Worm (Caenorhabditis elegans) whole organism, midembryonic: ENCODE measurements around the gene Y48E1B.3.

ENCODE experiments used
- flt-1 ChIP-seq: fragments of 200-800 bp; sonication (Bioruptor generic); IDR thresholded peaks from 2 replicates; pipeline ENCODE4 v1.3.6; 2022; ENCODE audit warnings: missing genetic modification characterization, missing compliant biosample characterization
- med-1 ChIP-seq: sonication (generic microtip); optimal IDR thresholded peaks from 2 replicates; lab custom pipeline; 2017; ENCODE audit warnings: missing genetic modification characterization, mild to moderate bottlenecking, missing compliant biosample characterization, antibody characterized with exemption, missing genetic modification reagents; ENCODE audit not compliant: insufficient read depth
- tab-1 ChIP-seq: fragments of 200-800 bp; sonication (Bioruptor generic); IDR thresholded peaks from 2 replicates; pipeline ENCODE4 v1.3.6; 2022; ENCODE audit warnings: missing genetic modification characterization, missing compliant biosample characterization

DNA sequence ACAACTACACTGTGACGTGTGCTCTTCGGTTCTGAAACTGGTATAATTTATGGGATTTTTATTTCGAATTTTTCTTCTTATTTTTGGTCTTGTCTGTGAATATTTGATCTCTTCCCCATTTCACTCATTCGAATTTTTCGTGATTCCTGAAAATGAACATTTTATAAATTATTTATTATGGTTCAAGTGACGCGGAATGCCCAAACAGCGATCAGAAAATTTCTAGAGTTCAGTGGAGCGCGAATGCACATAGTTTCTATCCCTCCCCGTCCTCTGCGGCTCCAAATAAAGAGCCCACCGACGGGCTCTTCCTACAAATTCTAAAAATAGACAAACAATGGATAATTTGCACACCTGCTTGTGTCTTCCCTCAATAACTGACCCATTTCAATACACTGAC, 64.1 kb downstream of the Y48E1B.3 start, which contains the start of gene F54F11.1:
- TF ChIP-seq tab-1 (GFP tag; lab: Robert Waterston, UW), result no peak
- TF ChIP-seq flt-1, result no peak
- no peak for TF ChIP-seq med-1 (GFP tag; lab: Kevin White, UChicago)
